Worm (Caenorhabditis elegans) whole organism, mixed stage, embryonic: ENCODE measurements around the gene ptd-2.

ENCODE experiments used
- M03D4.4 ChIP-seq: sonication (generic microtip); optimal IDR thresholded peaks from 2 replicates; lab custom pipeline; 2017; ENCODE audit warnings: mild to moderate bottlenecking, missing genetic modification characterization, missing compliant biosample characterization
- bed-3 ChIP-seq: fragments of 200-800 bp; sonication (Bioruptor generic); optimal IDR thresholded peaks from 3 replicates; lab custom pipeline; 2018; ENCODE audit warnings: mild to moderate bottlenecking, missing genetic modification characterization, moderate library complexity, missing compliant biosample characterization
- blmp-1 ChIP-seq: fragments of 150-350 bp; optimal IDR thresholded peaks from 2 replicates; lab custom pipeline; 2014; ENCODE audit warnings: missing biosample characterization, missing genetic modification characterization
- ceh-39 ChIP-seq: fragments of 150-350 bp; optimal IDR thresholded peaks from 2 replicates; lab custom pipeline; 2014; ENCODE audit warnings: missing biosample characterization, missing genetic modification characterization
- ceh-43 ChIP-seq: fragments of 200-800 bp; sonication (Bioruptor generic); optimal IDR thresholded peaks from 2 replicates; lab custom pipeline; 2018; ENCODE audit warnings: mild to moderate bottlenecking, missing genetic modification characterization, moderate library complexity, missing compliant biosample characterization
- ceh-83 ChIP-seq: fragments of 200-800 bp; sonication (Bioruptor generic); optimal IDR thresholded peaks from 2 replicates; lab custom pipeline; 2018; ENCODE audit warnings: mild to moderate bottlenecking, missing genetic modification characterization, missing compliant biosample characterization
- ces-1 ChIP-seq: fragments of 150-350 bp; optimal IDR thresholded peaks from 2 replicates; lab custom pipeline; 2014; ENCODE audit warnings: missing biosample characterization, missing genetic modification reagents, missing genetic modification characterization
- cnd-1 ChIP-seq: fragments of 200-800 bp; sonication (Bioruptor generic); optimal IDR thresholded peaks from 2 replicates; lab custom pipeline; 2018; ENCODE audit warnings: mild to moderate bottlenecking, missing genetic modification characterization, missing compliant biosample characterization
- drap-1 ChIP-seq: fragments of 200-800 bp; sonication (Bioruptor generic); optimal IDR thresholded peaks from 3 replicates; lab custom pipeline; 2018; ENCODE audit warnings: mild to moderate bottlenecking, missing genetic modification characterization, missing compliant biosample characterization
- elt-1 ChIP-seq: sonication (generic microtip); optimal IDR thresholded peaks from 2 replicates; lab custom pipeline; 2017; ENCODE audit warnings: missing genetic modification characterization, mild to moderate bottlenecking, missing compliant biosample characterization, antibody characterized with exemption, moderate library complexity, borderline replicate concordance; ENCODE audit not compliant: insufficient read depth
- elt-3 ChIP-seq: fragments of 150-350 bp; optimal IDR thresholded peaks from 2 replicates; lab custom pipeline; 2014; ENCODE audit warnings: missing biosample characterization, missing genetic modification characterization
- flh-1 ChIP-seq: fragments of 200-800 bp; sonication (Bioruptor generic); optimal IDR thresholded peaks from 2 replicates; lab custom pipeline; 2018; ENCODE audit warnings: mild to moderate bottlenecking, missing genetic modification characterization, moderate library complexity, missing compliant biosample characterization
- ham-2 ChIP-seq: fragments of 200-800 bp; sonication (Bioruptor generic); optimal IDR thresholded peaks from 2 replicates; lab custom pipeline; 2018; ENCODE audit warnings: mild to moderate bottlenecking, missing genetic modification characterization, missing compliant biosample characterization
- hlh-1 ChIP-seq: fragments of 150-350 bp; optimal IDR thresholded peaks from 2 replicates; lab custom pipeline; 2014; ENCODE audit warnings: missing biosample characterization, missing genetic modification reagents, missing genetic modification characterization
- lin-13 ChIP-seq: fragments of 150-350 bp; optimal IDR thresholded peaks from 2 replicates; lab custom pipeline; 2014; ENCODE audit warnings: missing biosample characterization, missing genetic modification characterization
- lin-32 ChIP-seq: fragments of 200-800 bp; sonication (Bioruptor generic); optimal IDR thresholded peaks from 2 replicates; lab custom pipeline; 2018; ENCODE audit warnings: mild to moderate bottlenecking, missing genetic modification characterization, missing compliant biosample characterization
- lsy-2 ChIP-seq: fragments of 150-350 bp; optimal IDR thresholded peaks from 2 replicates; lab custom pipeline; 2014; ENCODE audit warnings: missing biosample characterization, missing genetic modification characterization
- mab-5 ChIP-seq: fragments of 150-350 bp; optimal IDR thresholded peaks from 2 replicates; lab custom pipeline; 2014; ENCODE audit warnings: missing biosample characterization, missing genetic modification characterization
- mep-1 ChIP-seq: fragments of 150-350 bp; optimal IDR thresholded peaks from 2 replicates; lab custom pipeline; 2017; ENCODE audit warnings: missing biosample characterization, missing genetic modification reagents, missing genetic modification characterization, inconsistent platforms
- mls-2 ChIP-seq: sonication (generic microtip); optimal IDR thresholded peaks from 2 replicates; lab custom pipeline; 2016; ENCODE audit warnings: mild to moderate bottlenecking, missing genetic modification characterization, moderate library complexity, missing compliant biosample characterization
- nhr-12 ChIP-seq: fragments of 150-350 bp; optimal IDR thresholded peaks from 2 replicates; lab custom pipeline; 2014; ENCODE audit warnings: missing biosample characterization, missing genetic modification characterization
- nhr-2 ChIP-seq: fragments of 150-350 bp; optimal IDR thresholded peaks from 2 replicates; lab custom pipeline; 2014; ENCODE audit warnings: missing biosample characterization, missing genetic modification characterization
- nhr-237 ChIP-seq: fragments of 150-350 bp; optimal IDR thresholded peaks from 2 replicates; lab custom pipeline; 2014; ENCODE audit warnings: missing biosample characterization, missing genetic modification characterization
- nhr-28 ChIP-seq: fragments of 150-350 bp; optimal IDR thresholded peaks from 2 replicates; lab custom pipeline; 2014; ENCODE audit warnings: missing biosample characterization, missing genetic modification characterization
- nhr-76 ChIP-seq: sonication (generic microtip); optimal IDR thresholded peaks from 2 replicates; lab custom pipeline; 2017; ENCODE audit warnings: missing biosample characterization, missing genetic modification characterization
- pha-4 ChIP-seq: fragments of 150-350 bp; optimal IDR thresholded peaks from 2 replicates; lab custom pipeline; 2018; ENCODE audit warnings: missing biosample characterization, missing genetic modification reagents, missing genetic modification characterization
- sem-2 ChIP-seq: fragments of 200-800 bp; sonication (Bioruptor generic); optimal IDR thresholded peaks from 2 replicates; lab custom pipeline; 2018; ENCODE audit warnings: mild to moderate bottlenecking, missing genetic modification characterization, missing compliant biosample characterization
- snpc-4 ChIP-seq: fragments of 150-350 bp; optimal IDR thresholded peaks from 2 replicates; lab custom pipeline; 2014; ENCODE audit warnings: missing biosample characterization, missing genetic modification characterization
- sptf-1 ChIP-seq: sonication (generic microtip); optimal IDR thresholded peaks from 2 replicates; lab custom pipeline; 2017; ENCODE audit warnings: mild to moderate bottlenecking, missing genetic modification characterization, moderate library complexity, missing compliant biosample characterization
- unc-120 ChIP-seq: sonication (generic microtip); optimal IDR thresholded peaks from 2 replicates; lab custom pipeline; 2017; ENCODE audit warnings: missing genetic modification characterization, missing compliant biosample characterization; ENCODE audit not compliant: poor library complexity, severe bottlenecking
- unc-39 ChIP-seq: fragments of 150-350 bp; optimal IDR thresholded peaks from 2 replicates; lab custom pipeline; 2014; ENCODE audit warnings: missing biosample characterization, missing genetic modification characterization
- unc-62 ChIP-seq: fragments of 150-350 bp; optimal IDR thresholded peaks from 2 replicates; lab custom pipeline; 2014; ENCODE audit warnings: missing biosample characterization, missing genetic modification reagents, missing genetic modification characterization
- zip-8 ChIP-seq: fragments of 150-350 bp; optimal IDR thresholded peaks from 2 replicates; lab custom pipeline; 2014; ENCODE audit warnings: missing biosample characterization, missing genetic modification characterization
- ztf-11 ChIP-seq: fragments of 150-350 bp; optimal IDR thresholded peaks from 2 replicates; lab custom pipeline; 2014; ENCODE audit warnings: missing biosample characterization, missing genetic modification characterization

Gene ptd-2

DNA sequence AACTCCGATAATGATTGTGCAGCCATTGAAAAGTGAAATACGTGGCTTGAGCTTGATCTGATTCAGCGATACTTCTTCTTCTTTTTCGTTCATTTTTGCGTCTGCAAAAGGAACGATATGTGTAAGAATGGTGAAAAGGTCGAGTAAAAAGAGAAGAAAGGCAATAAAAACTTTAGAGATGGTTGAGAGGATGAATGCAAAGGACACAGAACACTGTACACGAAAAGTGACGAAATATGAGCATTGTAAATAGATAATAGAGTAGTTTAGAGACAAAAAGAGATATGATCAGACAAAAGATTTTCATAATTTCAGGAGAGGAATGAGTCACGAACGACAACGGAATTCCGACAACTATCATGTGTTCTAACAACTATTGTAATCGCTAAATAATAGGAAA, 3.8 kb upstream of the ptd-2 start, which contains the start of gene aat-2:
aat-2 (minus strand) TSS at position 101 of the 400 bp plus-strand sequence.
- TF ChIP-seq nhr-12 (tag; lab: Kevin White, UChicago) (no peak), nhr-76 (tag; lab: Kevin White, UChicago) (no peak), ztf-11 (tag; lab: Kevin White, UChicago) (no peak), ceh-43 (GFP tag; lab: Kevin White, UChicago) (no peak), elt-1 (no peak), elt-3 (tag; lab: Kevin White, UChicago) (no peak), sem-2 (GFP tag; lab: Kevin White, UChicago) (no peak), unc-62 (GFP tag; lab: Kevin White, UChicago) (no peak), ham-2 (GFP tag; lab: Kevin White, UChicago) (no peak), sptf-1 (tag; lab: Kevin White, UChicago) (no peak), lin-13 (tag; lab: Kevin White, UChicago) (no peak), unc-39 (no peak), nhr-28 (tag; lab: Kevin White, UChicago) (no peak), mab-5 (tag; lab: Kevin White, UChicago) (no peak), mep-1 (tag; lab: Kevin White, UChicago) (no peak), lsy-2 (tag; lab: Kevin White, UChicago) (no peak), lin-32 (GFP tag; lab: Kevin White, UChicago) (no peak), mls-2 (no peak), nhr-2 (no peak)

DNA sequence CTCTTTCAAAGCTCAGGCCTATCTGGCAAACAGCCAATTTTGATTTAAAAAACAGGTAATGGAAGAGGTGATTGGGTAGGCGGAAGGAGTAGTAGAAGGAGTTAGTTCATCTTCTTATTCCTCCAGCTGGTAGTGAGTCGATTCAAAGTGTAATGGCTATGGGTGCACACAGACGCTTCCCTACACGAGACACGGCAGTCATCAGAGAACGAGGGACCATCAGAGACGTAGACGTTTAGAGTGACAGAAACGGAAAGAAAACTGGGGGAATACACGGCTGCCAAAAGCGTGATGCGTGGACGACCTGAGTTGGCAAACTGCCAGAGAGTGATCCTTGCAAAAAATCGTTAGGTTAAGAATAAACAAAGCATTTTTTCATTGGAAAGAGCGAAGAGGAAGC, 2.6 kb upstream of the ptd-2 start:
- TF ChIP-seq cnd-1 (tag; lab: Kevin White, UChicago) (peak; percentile 47), unc-120 (tag; lab: Kevin White, UChicago) (peak; percentile 91), flh-1 (no peak), drap-1 (GFP tag; lab: Kevin White, UChicago) (peak; percentile 33), blmp-1 (no peak), hlh-1 (tag; lab: Kevin White, UChicago) (peak; percentile 80), mls-2 (no peak), snpc-4 (tag; lab: Kevin White, UChicago) (no peak), ceh-43 (GFP tag; lab: Kevin White, UChicago) (no peak), unc-62 (GFP tag; lab: Kevin White, UChicago) (peak; percentile 44), pha-4 (tag; lab: Kevin White, UChicago) (no peak)

DNA sequence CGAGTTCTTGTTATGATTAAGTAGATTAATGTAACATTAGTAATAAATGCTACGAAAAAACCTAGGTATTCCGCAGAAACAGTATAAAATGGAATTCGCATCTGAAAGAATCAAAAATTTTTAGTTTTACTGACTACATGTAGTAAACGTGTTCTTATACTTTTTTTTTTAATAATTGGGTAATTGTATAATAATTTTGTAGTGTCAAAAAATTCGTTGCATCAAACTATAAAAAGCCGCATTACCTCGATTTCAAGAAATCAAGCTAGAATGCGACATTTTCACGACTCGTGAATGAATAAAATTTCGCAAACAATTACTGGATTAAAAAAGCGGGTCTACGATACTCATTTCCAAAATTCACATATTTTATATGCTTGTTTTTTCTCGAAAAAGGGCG, 826 bp upstream of the ptd-2 start, which contains the start of gene str-94:
str-94 (minus strand) TSS at position 101 of the 400 bp plus-strand sequence.
- TF ChIP-seq blmp-1 (no peak), pha-4 (tag; lab: Kevin White, UChicago) (no peak), drap-1 (GFP tag; lab: Kevin White, UChicago) (no peak), bed-3 (GFP tag; lab: Kevin White, UChicago) (no peak), lin-32 (GFP tag; lab: Kevin White, UChicago) (no peak), snpc-4 (tag; lab: Kevin White, UChicago) (no peak), nhr-2 (no peak), M03D4.4 (tag; lab: Kevin White, UChicago) (no peak), zip-8 (tag; lab: Kevin White, UChicago) (no peak), flh-1 (no peak), nhr-28 (tag; lab: Kevin White, UChicago) (no peak), ztf-11 (tag; lab: Kevin White, UChicago) (no peak), sem-2 (GFP tag; lab: Kevin White, UChicago) (no peak), ces-1 (GFP tag; lab: Kevin White, UChicago) (no peak), lin-13 (tag; lab: Kevin White, UChicago) (no peak), elt-1 (no peak), cnd-1 (tag; lab: Kevin White, UChicago) (no peak)

DNA sequence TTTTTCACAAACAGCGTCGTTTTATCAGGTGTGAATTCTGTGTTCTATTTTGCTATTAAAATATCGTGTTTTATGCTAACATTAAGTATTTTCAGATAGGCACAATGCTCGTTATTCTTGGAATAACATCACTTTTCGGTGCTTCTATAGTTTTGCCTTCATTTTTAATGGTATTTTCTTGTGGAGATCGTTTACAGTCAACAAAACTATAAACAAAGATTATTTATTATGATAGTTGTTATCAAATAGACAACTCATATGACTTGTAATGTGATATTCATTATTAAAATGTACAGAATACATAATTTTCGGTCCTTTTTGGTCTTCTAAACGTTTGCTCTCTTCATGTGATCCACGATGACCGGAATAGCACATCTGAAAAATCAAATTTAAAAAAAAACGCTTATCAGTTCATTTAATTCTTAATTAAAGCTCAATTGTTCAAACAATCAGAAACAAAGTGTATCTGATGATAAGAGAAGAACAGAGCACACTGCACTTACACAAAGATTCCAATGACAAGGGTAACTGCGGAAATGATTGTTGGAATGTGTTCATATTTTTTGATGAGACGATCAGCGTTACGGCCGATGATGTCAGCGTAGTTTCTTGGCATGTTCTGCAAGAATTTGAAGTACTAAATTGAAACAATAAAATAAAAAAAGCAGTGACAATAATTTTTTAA, 4.1 kb downstream of the ptd-2 start, which contains the start of gene F07C3.9:
F07C3.9 (minus strand) TSS at position 635 of the 685 bp plus-strand sequence.
- TF ChIP-seq zip-8 (tag; lab: Kevin White, UChicago) (no peak), unc-120 (tag; lab: Kevin White, UChicago) (no peak), lin-32 (GFP tag; lab: Kevin White, UChicago) (no peak), ceh-39 (tag; lab: Kevin White, UChicago) (no peak), lsy-2 (tag; lab: Kevin White, UChicago) (no peak), ceh-43 (GFP tag; lab: Kevin White, UChicago) (no peak), unc-62 (GFP tag; lab: Kevin White, UChicago) (no peak), sptf-1 (tag; lab: Kevin White, UChicago) (no peak), sem-2 (GFP tag; lab: Kevin White, UChicago) (no peak), ceh-83 (GFP tag; lab: Kevin White, UChicago) (no peak), cnd-1 (tag; lab: Kevin White, UChicago) (no peak), nhr-237 (tag; lab: Kevin White, UChicago) (no peak), elt-1 (no peak), flh-1 (no peak), mep-1 (tag; lab: Kevin White, UChicago) (no peak), pha-4 (tag; lab: Kevin White, UChicago) (no peak), mls-2 (no peak)
